Fruit fly (Drosophila melanogaster) whole organism, pupa: ENCODE data around the gene Sema1a.

ENCODE experiments used
- CG10348 ChIP-seq: fragments of 200-800 bp; sonication (Bioruptor generic); IDR thresholded peaks from 2 replicates; pipeline ENCODE4 v1.3.6; 2022; ENCODE audit warnings: missing biosample characterization, missing genetic modification characterization
- CG12605 ChIP-seq: fragments of 200-800 bp; sonication (Bioruptor generic); IDR thresholded peaks from 2 replicates; pipeline ENCODE4 v1.3.6; 2022; ENCODE audit warnings: missing biosample characterization, missing genetic modification characterization
- CG13204 ChIP-seq: fragments of 200-800 bp; sonication (Bioruptor generic); optimal IDR thresholded peaks from 2 replicates; lab custom pipeline; 2018; ENCODE audit warnings: missing biosample characterization, mild to moderate bottlenecking, missing genetic modification characterization, moderate library complexity
- CG14655 ChIP-seq: fragments of 200-800 bp; sonication (Bioruptor generic); optimal IDR thresholded peaks from 3 replicates; lab custom pipeline; 2017; ENCODE audit warnings: mild to moderate bottlenecking, missing biosample characterization, missing genetic modification reagents, missing genetic modification characterization
- CG15710 ChIP-seq: fragments of 200-800 bp; sonication (Bioruptor generic); optimal IDR thresholded peaks from 2 replicates; lab custom pipeline; 2018; ENCODE audit warnings: missing biosample characterization, mild to moderate bottlenecking, missing genetic modification characterization, moderate library complexity
- CG17806 ChIP-seq: fragments of 200-800 bp; sonication (Bioruptor generic); optimal IDR thresholded peaks from 2 replicates; lab custom pipeline; 2018; ENCODE audit warnings: missing biosample characterization, mild to moderate bottlenecking, missing genetic modification characterization, moderate library complexity
- CG32121 ChIP-seq: fragments of 200-800 bp; sonication (Bioruptor generic); IDR thresholded peaks from 2 replicates; pipeline ENCODE4 v1.3.6; 2022; ENCODE audit warnings: missing biosample characterization, missing genetic modification characterization
- CG34367 ChIP-seq: fragments of 200-800 bp; sonication (Bioruptor generic); optimal IDR thresholded peaks from 2 replicates; lab custom pipeline; 2018; ENCODE audit warnings: missing biosample characterization, mild to moderate bottlenecking, missing genetic modification characterization
- CG4496 ChIP-seq: fragments of 200-800 bp; sonication (Bioruptor generic); IDR thresholded peaks from 3 replicates; pipeline ENCODE4 v1.3.6; 2022; ENCODE audit warnings: missing biosample characterization, missing genetic modification characterization
- CG8159 ChIP-seq: fragments of 200-800 bp; sonication (Bioruptor generic); optimal IDR thresholded peaks from 3 replicates; lab custom pipeline; 2018; ENCODE audit warnings: missing biosample characterization, mild to moderate bottlenecking, missing genetic modification characterization, moderate library complexity
- CG8301 ChIP-seq: fragments of 200-800 bp; sonication (Bioruptor generic); optimal IDR thresholded peaks from 2 replicates; lab custom pipeline; 2018; ENCODE audit warnings: missing biosample characterization, mild to moderate bottlenecking, missing genetic modification characterization
- CG9948 ChIP-seq: fragments of 200-800 bp; sonication (Bioruptor generic); optimal IDR thresholded peaks from 2 replicates; lab custom pipeline; 2018; ENCODE audit warnings: missing biosample characterization, mild to moderate bottlenecking, missing genetic modification characterization, moderate library complexity
- D1 ChIP-seq: fragments of 200-800 bp; sonication (Bioruptor generic); optimal IDR thresholded peaks from 2 replicates; lab custom pipeline; 2018; ENCODE audit warnings: missing biosample characterization, mild to moderate bottlenecking, missing genetic modification characterization, moderate library complexity
- EcR ChIP-seq: fragments of 200-800 bp; sonication (Bioruptor generic); optimal IDR thresholded peaks from 3 replicates; lab custom pipeline; 2019; ENCODE audit warnings: missing biosample characterization, missing genetic modification characterization, mild to moderate bottlenecking, moderate library complexity, missing genetic modification reagents
- Ets98B ChIP-seq: fragments of 200-800 bp; sonication (Bioruptor generic); IDR thresholded peaks from 2 replicates; pipeline ENCODE4 v1.3.6; 2022; ENCODE audit warnings: missing biosample characterization, missing genetic modification characterization
- Pif1A ChIP-seq: fragments of 200-800 bp; sonication (Bioruptor generic); optimal IDR thresholded peaks from 3 replicates; lab custom pipeline; 2016; ENCODE audit warnings: missing biosample characterization, missing genetic modification characterization
- Pif1B ChIP-seq: fragments of 200-800 bp; sonication (Bioruptor generic); optimal IDR thresholded peaks from 3 replicates; lab custom pipeline; 2016; ENCODE audit warnings: missing biosample characterization, missing genetic modification characterization
- Snoo ChIP-seq: fragments of 200-800 bp; sonication (Bioruptor generic); optimal IDR thresholded peaks from 3 replicates; lab custom pipeline; 2017; ENCODE audit warnings: missing biosample characterization, mild to moderate bottlenecking, missing genetic modification characterization, inconsistent platforms
- fd96Ca ChIP-seq: fragments of 200-800 bp; sonication (Bioruptor generic); IDR thresholded peaks from 3 replicates; pipeline ENCODE4 v1.3.6; 2022; ENCODE audit warnings: missing biosample characterization, missing genetic modification characterization
- gl ChIP-seq: fragments of 200-800 bp; sonication (Bioruptor generic); optimal IDR thresholded peaks from 2 replicates; lab custom pipeline; 2018; ENCODE audit warnings: missing biosample characterization, mild to moderate bottlenecking, missing genetic modification characterization
- rn ChIP-seq: fragments of 200-800 bp; sonication (Bioruptor generic); IDR thresholded peaks from 2 replicates; pipeline ENCODE4 v1.3.6; 2022; ENCODE audit warnings: missing biosample characterization, missing genetic modification characterization

The Sema1a gene

dm6 chr2L:8517256-8517694 is 24.7 kb upstream of the Sema1a start, which contains the start of the genes mRpL51 and Uba4:
Gene mRpL51 (minus strand): TSS chr2L:8517380.
Gene Uba4 (plus strand): TSS chr2L:8517411.
- TF ChIP-seq D1 (tag; lab: Kevin White, UChicago) (no peak), CG17806 (tag; lab: Kevin White, UChicago) (peak; percentile 9), CG15710 (tag; lab: Kevin White, UChicago) (peak; percentile 12)
- TF ChIP-seq, all 21 proteins: peak for 2

- TF ChIP-seq CG13204: no peak
- no peak for TF ChIP-seq CG8159 (tag; lab: Kevin White, UChicago)
- TF ChIP-seq rn (GFP tag; lab: Robert Waterston, UW): no peak
- no peak for TF ChIP-seq fd96Ca (GFP tag; lab: Robert Waterston, UW)
- no peak for TF ChIP-seq CG4496
- TF ChIP-seq CG15710 (tag; lab: Kevin White, UChicago): no peak
- no peak for TF ChIP-seq CG14655 (GFP tag; lab: Kevin White, UChicago)
- TF ChIP-seq CG12605 (GFP tag; lab: Robert Waterston, UW): no peak
- no peak for TF ChIP-seq CG34367
- TF ChIP-seq CG10348 (GFP tag; lab: Robert Waterston, UW): no peak
- TF ChIP-seq Pif1A (GFP tag; lab: Kevin White, UChicago): no peak
Measured at dm6 chr2L:8519390-8519789, 22.6 kb upstream of the Sema1a start, which contains the start of gene Sgp. Gene Sgp (plus strand): TSS chr2L:8519690.

dm6 chr2L:8521724-8522309 is 20.1 kb upstream of the Sema1a start, which contains the start of gene Acer:
Gene Acer (plus strand): TSS chr2L:8521933.
- TF ChIP-seq CG4496 (0 out of 3 replicates have a peak, but pooled peaks have one; percentile 19), EcR (peak; percentile 1), CG12605 (GFP tag; lab: Robert Waterston, UW) (0 out of 2 replicates have a peak, but pooled peaks have one; percentile 46), CG13204 (no peak), CG34367 (no peak), Ets98B (GFP tag; lab: Robert Waterston, UW) (peak; percentile 32; the same call in 1 of the 2 replicates), CG32121 (GFP tag; lab: Robert Waterston, UW) (0 out of 2 replicates have a peak, but pooled peaks have one; percentile 16)

- TF ChIP-seq CG15710 (tag; lab: Kevin White, UChicago): no peak
- no peak for TF ChIP-seq CG8301 (tag; lab: Kevin White, UChicago)
- TF ChIP-seq CG14655 (GFP tag; lab: Kevin White, UChicago): no peak
- TF ChIP-seq CG13204: no peak
- no peak for TF ChIP-seq Pif1A (GFP tag; lab: Kevin White, UChicago)
- no peak for TF ChIP-seq CG4496
- TF ChIP-seq CG8159 (tag; lab: Kevin White, UChicago): no peak
- no peak for TF ChIP-seq CG32121 (GFP tag; lab: Robert Waterston, UW)
- TF ChIP-seq EcR: no peak
- TF ChIP-seq rn (GFP tag; lab: Robert Waterston, UW): no peak
- no peak for TF ChIP-seq Snoo (tag; lab: Kevin White, UChicago)
- no peak for TF ChIP-seq Ets98B (GFP tag; lab: Robert Waterston, UW)
Measured at dm6 chr2L:8522781-8523180, 19.2 kb upstream of the Sema1a start.

- TF ChIP-seq CG10348 (GFP tag; lab: Robert Waterston, UW) (no peak), CG15710 (tag; lab: Kevin White, UChicago) (no peak)
Measured at dm6 chr2L:8525000-8525399, 16.9 kb upstream of the Sema1a start.

- TF ChIP-seq CG8159 (tag; lab: Kevin White, UChicago) (no peak), CG17806 (tag; lab: Kevin White, UChicago) (peak; percentile 2)
Measured at dm6 chr2L:8528318-8528717, 13.6 kb upstream of the Sema1a start, which contains the start of the genes lmgA and lmgB. Gene lmgA (minus strand): TSS chr2L:8528618. Gene lmgB (minus strand): TSS chr2L:8528618.

dm6 chr2L:8528951-8529430 is 13.0 kb upstream of the Sema1a start, which contains the start of gene CG17834:
Gene CG17834 (plus strand): TSS chr2L:8529141.
- no peak for TF ChIP-seq CG9948 (tag; lab: Kevin White, UChicago)
- no peak for TF ChIP-seq Pif1A (GFP tag; lab: Kevin White, UChicago)
- TF ChIP-seq rn (GFP tag; lab: Robert Waterston, UW): no peak
- peak; percentile 64; the same call in 1 of the 2 replicates for TF ChIP-seq Ets98B (GFP tag; lab: Robert Waterston, UW)
- TF ChIP-seq CG14655 (GFP tag; lab: Kevin White, UChicago): no peak
- no peak for TF ChIP-seq CG13204
- no peak for TF ChIP-seq D1 (tag; lab: Kevin White, UChicago)
- no peak for TF ChIP-seq CG10348 (GFP tag; lab: Robert Waterston, UW)
- TF ChIP-seq fd96Ca (GFP tag; lab: Robert Waterston, UW): no peak
- no peak for TF ChIP-seq CG15710 (tag; lab: Kevin White, UChicago)
- TF ChIP-seq EcR: peak; percentile 81
- TF ChIP-seq CG4496: peak; percentile 49; the same call in 1 of the 3 replicates
- TF ChIP-seq Snoo (tag; lab: Kevin White, UChicago): peak; percentile 34
- TF ChIP-seq CG8301 (tag; lab: Kevin White, UChicago): no peak
- no peak for TF ChIP-seq CG34367
- no peak for TF ChIP-seq Pif1B (GFP tag; lab: Kevin White, UChicago)
- TF ChIP-seq CG12605 (GFP tag; lab: Robert Waterston, UW): no peak
- TF ChIP-seq CG32121 (GFP tag; lab: Robert Waterston, UW): no peak
- TF ChIP-seq gl (tag; lab: Kevin White, UChicago): no peak
- no peak for TF ChIP-seq CG17806 (tag; lab: Kevin White, UChicago)
- no peak for TF ChIP-seq CG8159 (tag; lab: Kevin White, UChicago)
